Fruit fly (Drosophila melanogaster): ENCODE results near the gene CG2680.

Gene CG2680

DNA sequence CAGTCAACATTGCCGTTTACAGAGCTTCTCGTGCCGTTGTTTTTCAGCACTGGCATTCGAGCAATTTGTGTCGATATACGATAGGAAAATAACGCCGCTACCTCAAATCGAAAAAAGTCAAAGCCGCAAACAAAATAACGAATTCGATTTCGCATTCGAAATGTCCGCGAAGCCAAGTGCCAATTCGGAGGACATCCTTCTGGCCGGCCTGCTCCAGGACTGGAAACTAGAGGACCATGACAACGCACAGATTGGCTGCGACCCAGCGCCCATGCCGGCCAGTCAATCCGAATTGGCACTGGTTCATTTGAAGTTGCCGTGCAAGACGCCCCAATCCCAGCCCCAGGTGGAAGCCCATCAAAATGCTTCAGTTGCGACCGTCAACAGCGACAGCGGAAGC, 7.5 kb upstream of the CG2680 start (continued):
- TF ChIP-seq CG10147 (GFP tag; optimal IDR thresholded peaks at IDR 0.05) (no peak), dysf (GFP tag; IDR thresholded peaks at IDR 0.05) (0 out of 3 replicates have a peak, but pooled peaks have one; percentile 45), CG12236 (GFP tag; optimal IDR thresholded peaks at IDR 0.05) (no peak), CG9932 (GFP tag; IDR thresholded peaks at IDR 0.05) (0 out of 2 replicates have a peak, but pooled peaks have one; percentile 7), CG2120 (GFP tag; optimal IDR thresholded peaks at IDR 0.05) (peak; percentile 18), CG6791 (GFP tag; IDR thresholded peaks at IDR 0.05; ENCODE audit: partially characterized antibody) (0 out of 3 replicates have a peak, but pooled peaks have one; percentile 36), CG12071 (GFP tag; optimal IDR thresholded peaks at IDR 0.05) (no peak), HmgD (GFP tag; optimal IDR thresholded peaks at IDR 0.05) (no peak), CG32532 (GFP tag; IDR thresholded peaks at IDR 0.05) (no peak), BEAF-32 (GFP tag; optimal IDR thresholded peaks at IDR 0.05) (peak; percentile 48), knrl (GFP tag; IDR thresholded peaks at IDR 0.05; ENCODE audit: partially characterized antibody) (peak; percentile 64), CG33213 (GFP tag; optimal IDR thresholded peaks at IDR 0.05) (no peak), kah (GFP tag; optimal IDR thresholded peaks at IDR 0.05) (no peak), Dp (GFP tag; optimal IDR thresholded peaks at IDR 0.05) (peak; percentile 71), CG1233 (GFP tag; optimal IDR thresholded peaks at IDR 0.05) (no peak), Blimp-1 (GFP tag; optimal IDR thresholded peaks at IDR 0.05) (no peak), CG15514 (GFP tag; optimal IDR thresholded peaks at IDR 0.05) (peak; percentile 98), CG3847 (GFP tag; IDR thresholded peaks at IDR 0.05) (peak; percentile 52), Antp (GFP tag; optimal IDR thresholded peaks at IDR 0.05) (no peak), run (tag; optimal IDR thresholded peaks at IDR 0.05) (no peak), nerfin-1 (tag; optimal IDR thresholded peaks at IDR 0.05) (no peak), stwl (tag; optimal IDR thresholded peaks at IDR 0.05) (peak; percentile 24), lmd (GFP tag; IDR thresholded peaks at IDR 0.05) (peak; percentile 19; the same call in 1 of the 2 replicates), bab2 (GFP tag; optimal IDR thresholded peaks at IDR 0.05) (no peak), Myb (GFP tag; optimal IDR thresholded peaks at IDR 0.05) (peak; percentile 60), CG34224 (GFP tag; IDR thresholded peaks at IDR 0.05; ENCODE audit: partially characterized antibody) (peak; percentile 37; the same call in 1 of the 3 replicates), Fer2 (tag; optimal IDR thresholded peaks at IDR 0.05) (no peak), Bgb (GFP tag; IDR thresholded peaks at IDR 0.05; ENCODE audit: partially characterized antibody) (no peak; the same call in 1 of the 2 replicates), CG13287 (GFP tag; IDR thresholded peaks at IDR 0.05; ENCODE audit: partially characterized antibody) (peak; percentile 62), CG4282 (GFP tag; optimal IDR thresholded peaks at IDR 0.05) (no peak), CG2116 (GFP tag; optimal IDR thresholded peaks at IDR 0.05) (peak; percentile 48), Opbp (GFP tag; IDR thresholded peaks at IDR 0.05; ENCODE audit: partially characterized antibody) (peak; percentile 28; the same call in 1 of the 3 replicates), CG1603 (tag; optimal IDR thresholded peaks at IDR 0.05) (peak; percentile 2), MBD-R2 (GFP tag; IDR thresholded peaks at IDR 0.05) (peak; percentile 54), CG14860 (GFP tag; IDR thresholded peaks at IDR 0.05; ENCODE audit: partially characterized antibody) (peak; percentile 31; the same call in 1 of the 3 replicates), NFAT (GFP tag; IDR thresholded peaks at IDR 0.05) (no peak), Kr (GFP tag; optimal IDR thresholded peaks at IDR 0.05) (no peak), dan (GFP tag; IDR thresholded peaks at IDR 0.05) (no peak), Dll (GFP tag; IDR thresholded peaks at IDR 0.05; ENCODE audit: partially characterized antibody) (peak; percentile 58), Gsc (GFP tag; IDR thresholded peaks at IDR 0.05) (no peak), CG3995 (GFP tag; optimal IDR thresholded peaks at IDR 0.05) (peak; percentile 85), br (optimal IDR thresholded peaks at IDR 0.05) (no peak), grn (GFP tag; optimal IDR thresholded peaks at IDR 0.05) (no peak), corto (GFP tag; optimal IDR thresholded peaks at IDR 0.05) (no peak), E2f2 (GFP tag; IDR thresholded peaks at IDR 0.05) (peak; percentile 80), vvl (GFP tag; IDR thresholded peaks at IDR 0.05) (0 out of 2 replicates have a peak, but pooled peaks have one; percentile 15), dm (GFP tag; optimal IDR thresholded peaks at IDR 0.05) (peak; percentile 24), Gug (GFP tag; IDR thresholded peaks at IDR 0.05) (no peak), ssp (GFP tag; IDR thresholded peaks at IDR 0.05) (0 out of 2 replicates have a peak, but pooled peaks have one; percentile 8), HLH4C (GFP tag; IDR thresholded peaks at IDR 0.05; ENCODE audit: partially characterized antibody) (peak; percentile 56)

Measured in whole organism, embryonic.